Worm (Caenorhabditis elegans) whole organism, L2 larva: ENCODE data around the gene ttr-14.

Source experiments
- ceh-82 ChIP-seq: fragments of 150-350 bp; optimal IDR thresholded peaks from 2 replicates; lab custom pipeline; 2014; ENCODE audit warnings: missing biosample characterization, missing genetic modification characterization
- sma-3 ChIP-seq: sonication (generic microtip); optimal IDR thresholded peaks from 2 replicates; lab custom pipeline; 2016; ENCODE audit warnings: missing genetic modification reagents, missing genetic modification characterization, missing compliant biosample characterization

- TF ChIP-seq sma-3 (GFP tag; lab: Kevin White, UChicago) (no peak), ceh-82 (tag; lab: Kevin White, UChicago) (no peak)
Measured at ce11 chrX:10748145-10748544, 39.2 kb upstream of the ttr-14 start.
